Fruit fly (Drosophila melanogaster): ENCODE data around the gene CG33189.
A peak's percentile ranks its signal among the peaks of the same experiment; 100 is the strongest.

CG33189 gene

dm6 chr3R:8819551-8820057 lies 39.0 kb upstream of the CG33189 start (continued):
- TF ChIP-seq CG5180 (GFP tag; optimal IDR thresholded peaks at IDR 0.05) (peak; percentile 30), CG1792 (GFP tag; optimal IDR thresholded peaks at IDR 0.05) (no peak), onecut (GFP tag; IDR thresholded peaks at IDR 0.05) (peak; percentile 4; the same call in 1 of the 2 replicates), Doc3 (GFP tag; IDR thresholded peaks at IDR 0.05; ENCODE audit: partially characterized antibody) (no peak), CG13894 (tag; optimal IDR thresholded peaks at IDR 0.05) (peak; percentile 25), dmrt11E (tag; optimal IDR thresholded peaks at IDR 0.05) (peak; percentile 16), nom (GFP tag; optimal IDR thresholded peaks at IDR 0.05) (no peak), prd (optimal IDR thresholded peaks at IDR 0.05) (no peak), prd (GFP tag; IDR thresholded peaks at IDR 0.05) (no peak; the same call in 2 of the 3 replicates), CG3847 (GFP tag; IDR thresholded peaks at IDR 0.05) (peak; percentile 26; the same call in 1 of the 2 replicates), cad (GFP tag; optimal IDR thresholded peaks at IDR 0.05) (no peak), run (tag; optimal IDR thresholded peaks at IDR 0.05) (no peak), nerfin-2 (GFP tag; IDR thresholded peaks at IDR 0.05; ENCODE audit: partially characterized antibody) (no peak), Antp (GFP tag; optimal IDR thresholded peaks at IDR 0.05) (no peak), CG17186 (GFP tag; optimal IDR thresholded peaks at IDR 0.05) (no peak), chif (GFP tag; optimal IDR thresholded peaks at IDR 0.05) (no peak), bcd (GFP tag; optimal IDR thresholded peaks at IDR 0.05) (peak; percentile 16), chm (GFP tag; IDR thresholded peaks at IDR 0.05) (no peak; the same call in 1 of the 2 replicates), CG14860 (GFP tag; IDR thresholded peaks at IDR 0.05; ENCODE audit: partially characterized antibody) (no peak), lbe (GFP tag; optimal IDR thresholded peaks at IDR 0.05) (peak; percentile 11), Chrac-16 (GFP tag; optimal IDR thresholded peaks at IDR 0.05) (no peak), ken (GFP tag; IDR thresholded peaks at IDR 0.05) (no peak), CG7271 (tag; optimal IDR thresholded peaks at IDR 0.05) (no peak), CG1647 (GFP tag; optimal IDR thresholded peaks at IDR 0.05) (peak; percentile 54), nau (GFP tag; optimal IDR thresholded peaks at IDR 0.05) (peak; percentile 20), NC2β (GFP tag; optimal IDR thresholded peaks at IDR 0.05) (no peak), Hr39 (optimal IDR thresholded peaks at IDR 0.05) (no peak), kni (GFP tag; optimal IDR thresholded peaks at IDR 0.05) (peak; percentile 26), hb (GFP tag; IDR thresholded peaks at IDR 0.05; ENCODE audit: partially characterized antibody) (no peak), Med (GFP tag) (peak; percentile 91), disco-r (GFP tag; optimal IDR thresholded peaks at IDR 0.05) (no peak), CG6813 (GFP tag; optimal IDR thresholded peaks at IDR 0.05) (peak; percentile 7), ab (GFP tag; optimal IDR thresholded peaks at IDR 0.05) (no peak), CG8089 (GFP tag; optimal IDR thresholded peaks at IDR 0.05) (no peak), eve (GFP tag; optimal IDR thresholded peaks at IDR 0.05) (peak in 1 of 2 experiments; percentile 80), CG9797 (GFP tag; optimal IDR thresholded peaks at IDR 0.05) (no peak), CG4282 (GFP tag; optimal IDR thresholded peaks at IDR 0.05) (peak; percentile 36), CG8765 (GFP tag; IDR thresholded peaks at IDR 0.05) (no peak), tna (GFP tag; IDR thresholded peaks at IDR 0.05; ENCODE audit: partially characterized antibody) (no peak), HLH3B (GFP tag; IDR thresholded peaks at IDR 0.05) (peak; percentile 14; the same call in 1 of the 2 replicates), CHES-1-like (GFP tag; optimal IDR thresholded peaks at IDR 0.05) (peak; percentile 32), ewg (GFP tag; optimal IDR thresholded peaks at IDR 0.05) (no peak), CG12071 (GFP tag; optimal IDR thresholded peaks at IDR 0.05) (peak; percentile 48), so (GFP tag; IDR thresholded peaks at IDR 0.05) (peak; percentile 51; the same call in 1 of the 3 replicates), cato (GFP tag; optimal IDR thresholded peaks at IDR 0.05; ENCODE audit: borderline replicate concordance) (no peak), MTF-1 (GFP tag; optimal IDR thresholded peaks at IDR 0.05; ENCODE audit: borderline replicate concordance) (peak; percentile 2), Meics (GFP tag; optimal IDR thresholded peaks at IDR 0.05) (peak; percentile 24), insv (GFP tag; optimal IDR thresholded peaks at IDR 0.05) (peak in 1 of 2 experiments; percentile 13), Camta (GFP tag; optimal IDR thresholded peaks at IDR 0.05) (no peak), Sry-β (GFP tag; optimal IDR thresholded peaks at IDR 0.05) (no peak)

Measured in whole organism, embryonic.